Fruit fly (Drosophila melanogaster) whole organism, prepupa: ENCODE measurements around the gene CheA75a.

Experiments
- Blimp-1 ChIP-seq: fragments of 200-800 bp; sonication (Bioruptor generic); optimal IDR thresholded peaks from 3 replicates; lab custom pipeline; 2017; ENCODE audit warnings: missing biosample characterization, missing genetic modification characterization, mild to moderate bottlenecking, moderate library complexity, missing genetic modification reagents
- CG11294 ChIP-seq: fragments of 200-800 bp; sonication (Bioruptor generic); IDR thresholded peaks from 2 replicates; pipeline ENCODE4 v1.3.6; 2022; ENCODE audit warnings: missing biosample characterization, missing genetic modification characterization
- CG4318 ChIP-seq: fragments of 200-800 bp; sonication (Bioruptor generic); optimal IDR thresholded peaks from 3 replicates; lab custom pipeline; 2017; ENCODE audit warnings: missing biosample characterization, mild to moderate bottlenecking, missing genetic modification characterization
- CG6808 ChIP-seq: fragments of 200-800 bp; sonication (Bioruptor generic); optimal IDR thresholded peaks from 3 replicates; lab custom pipeline; 2017; ENCODE audit warnings: missing biosample characterization, missing genetic modification characterization, mild to moderate bottlenecking, moderate library complexity, missing genetic modification reagents
- CG7368 ChIP-seq: fragments of 200-800 bp; sonication (Bioruptor generic); optimal IDR thresholded peaks from 3 replicates; lab custom pipeline; 2016; ENCODE audit warnings: missing biosample characterization, missing genetic modification characterization
- Gug ChIP-seq: fragments of 200-800 bp; sonication (Bioruptor generic); IDR thresholded peaks from 2 replicates; pipeline ENCODE4 v1.3.6; 2022; ENCODE audit warnings: missing biosample characterization, missing genetic modification characterization
- Hr38 ChIP-seq: sonication (Bioruptor generic); optimal IDR thresholded peaks from 2 replicates; lab custom pipeline; 2016; ENCODE audit warnings: missing biosample characterization, missing genetic modification characterization
- Met ChIP-seq: fragments of 200-800 bp; sonication (Bioruptor generic); optimal IDR thresholded peaks from 3 replicates; lab custom pipeline; 2016; ENCODE audit warnings: missing biosample characterization, missing genetic modification characterization
- OdsH ChIP-seq: fragments of 200-800 bp; sonication (Bioruptor generic); optimal IDR thresholded peaks from 3 replicates; lab custom pipeline; 2016; ENCODE audit warnings: missing biosample characterization, missing genetic modification characterization
- Sox14 ChIP-seq: fragments of 200-800 bp; sonication (Bioruptor generic); optimal IDR thresholded peaks from 3 replicates; lab custom pipeline; 2016; ENCODE audit warnings: missing biosample characterization, missing genetic modification characterization
- dac ChIP-seq: fragments of 200-800 bp; sonication (Bioruptor generic); optimal IDR thresholded peaks from 2 replicates; lab custom pipeline; 2017; ENCODE audit warnings: missing biosample characterization, mild to moderate bottlenecking, missing genetic modification characterization
- dsx ChIP-seq: fragments of 200-800 bp; optimal IDR thresholded peaks from 3 replicates; lab custom pipeline; 2019; ENCODE audit warnings: missing biosample characterization, mild to moderate bottlenecking, missing genetic modification characterization, moderate library complexity; ENCODE audit not compliant: poor library complexity, severe bottlenecking
- svp ChIP-seq: fragments of 200-800 bp; sonication (Bioruptor generic); peaks from one replicate; lab custom pipeline; 2016; ENCODE audit warnings: missing biosample characterization, missing genetic modification characterization
- vri ChIP-seq: fragments of 200-800 bp; sonication (Bioruptor generic); optimal IDR thresholded peaks from 3 replicates; lab custom pipeline; 2016; ENCODE audit warnings: missing biosample characterization, mild to moderate bottlenecking, missing genetic modification characterization

dm6 chr3L:18240986-18241625, 10.8 kb upstream of the CheA75a start:
- TF ChIP-seq vri (GFP tag; lab: Kevin White, UChicago), result peak; percentile 6
- peak; percentile 46 for TF ChIP-seq CG4318 (GFP tag; lab: Kevin White, UChicago)
- peak; percentile 62 for TF ChIP-seq CG6808 (GFP tag; lab: Kevin White, UChicago)
- TF ChIP-seq Hr38 (GFP tag; lab: Kevin White, UChicago), result no peak
- peak; percentile 87 for TF ChIP-seq svp
- no peak for TF ChIP-seq dsx (GFP tag; lab: Kevin White, UChicago)
- TF ChIP-seq CG7368 (GFP tag; lab: Kevin White, UChicago), result no peak
- TF ChIP-seq Gug, result no peak
- peak; percentile 64 for TF ChIP-seq OdsH (GFP tag; lab: Kevin White, UChicago)
- peak; percentile 62 for TF ChIP-seq Sox14 (GFP tag; lab: Kevin White, UChicago)
- peak; percentile 83 for TF ChIP-seq Met (GFP tag; lab: Kevin White, UChicago)
- TF ChIP-seq dac (GFP tag; lab: Kevin White, UChicago), result no peak
- peak; percentile 18 for TF ChIP-seq Blimp-1 (GFP tag; lab: Kevin White, UChicago)
- no peak for TF ChIP-seq CG11294 (GFP tag; lab: Robert Waterston, UW)
